In genomic region chrX:7586588-7586987, ce11 we compare ENCODE assay signal across 6 worm cellular contexts.
A peak's percentile ranks its signal among the peaks of the same experiment; 100 is the strongest.
TF ChIP-seq lines count a peak whose summit lies in the region.

No protein-coding gene starts in this region.

TF ChIP-seq in whole organism, L1 larva, 84 proteins besides CTCF, POLR2A, EP300 and RAD21:
- peak; percentile 68 for TF ChIP-seq blmp-1 (tag; optimal IDR thresholded peaks at IDR 0.05; lab: Kevin White, UChicago)
- TF ChIP-seq nhr-85 (tag; lab: Kevin White, UChicago): peak; percentile 88
- peak; percentile 23 for TF ChIP-seq snu-23 (GFP tag; optimal IDR thresholded peaks at IDR 0.05; lab: Kevin White, UChicago)
- TF ChIP-seq nhr-20 (tag; optimal IDR thresholded peaks at IDR 0.05; lab: Kevin White, UChicago): peak; percentile 54
- TF ChIP-seq nhr-47 (tag; optimal IDR thresholded peaks at IDR 0.05; lab: Kevin White, UChicago): peak; percentile 6
- TF ChIP-seq elt-3 (tag; optimal IDR thresholded peaks at IDR 0.05; lab: Kevin White, UChicago): peak in 1 of 6 experiments; percentile 12
- TF ChIP-seq nhr-76 (tag; optimal IDR thresholded peaks at IDR 0.05; lab: Kevin White, UChicago): no peak
- TF ChIP-seq skn-1 (tag; optimal IDR thresholded peaks at IDR 0.05; lab: Kevin White, UChicago): peak; percentile 2
- TF ChIP-seq unc-130 (tag; optimal IDR thresholded peaks at IDR 0.05; lab: Kevin White, UChicago): no peak
- TF ChIP-seq irx-1 (tag; optimal IDR thresholded peaks at IDR 0.05; lab: Kevin White, UChicago): no peak
- TF ChIP-seq nhr-90 (tag; optimal IDR thresholded peaks at IDR 0.05; lab: Kevin White, UChicago; ENCODE audit: poor library complexity): peak; percentile 6
- TF ChIP-seq lin-14 (GFP tag; optimal IDR thresholded peaks at IDR 0.05; lab: Kevin White, UChicago): peak; percentile 65
- no peak for TF ChIP-seq ama-1 (optimal IDR thresholded peaks at IDR 0.05; lab: Kevin White, UChicago)
- peak; percentile 39 for TF ChIP-seq mep-1 (tag; optimal IDR thresholded peaks at IDR 0.05; lab: Kevin White, UChicago)
- peak; percentile 56 for TF ChIP-seq nhr-71 (tag; optimal IDR thresholded peaks at IDR 0.05; lab: Kevin White, UChicago)

TF ChIP-seq in whole organism, L2 larva, 48 proteins besides CTCF, POLR2A, EP300 and RAD21:
- no peak for TF ChIP-seq mbf-1 (tag; optimal IDR thresholded peaks at IDR 0.05; lab: Kevin White, UChicago)
- peak; percentile 31 for TF ChIP-seq sma-3 (GFP tag; optimal IDR thresholded peaks at IDR 0.05; lab: Kevin White, UChicago)
- peak; percentile 25 for TF ChIP-seq blmp-1 (tag; optimal IDR thresholded peaks at IDR 0.05; lab: Kevin White, UChicago; ENCODE audit: insufficient read depth)
- TF ChIP-seq nhr-25 (tag; optimal IDR thresholded peaks at IDR 0.05; lab: Kevin White, UChicago): peak; percentile 40
TF ChIP-seq in whole organism, L2 larva: peak in this region for 3.

TF ChIP-seq in whole organism, L3 larva, 47 proteins besides CTCF, POLR2A, EP300 and RAD21:
- TF ChIP-seq ama-1 (optimal IDR thresholded peaks at IDR 0.05; lab: Kevin White, UChicago): peak; percentile 53
- TF ChIP-seq ceh-28 (tag; optimal IDR thresholded peaks at IDR 0.05; lab: Kevin White, UChicago): peak; percentile 32
- peak; percentile 42 for TF ChIP-seq nhr-23 (tag; optimal IDR thresholded peaks at IDR 0.05; lab: Kevin White, UChicago)
- TF ChIP-seq nhr-25 (tag; optimal IDR thresholded peaks at IDR 0.05; lab: Kevin White, UChicago): peak; percentile 47
- no peak for TF ChIP-seq hmg-11 (tag; optimal IDR thresholded peaks at IDR 0.05; lab: Kevin White, UChicago)

TF ChIP-seq in whole organism, L4 larva, 104 proteins besides CTCF, POLR2A, EP300 and RAD21:
- no peak for TF ChIP-seq dmd-6 (GFP tag; IDR thresholded peaks at IDR 0.05; lab: Robert Waterston, UW)
- TF ChIP-seq nhr-111 (GFP tag; optimal IDR thresholded peaks at IDR 0.05; lab: Kevin White, UChicago): no peak
- no peak for TF ChIP-seq zfp-3 (GFP tag; conservative IDR thresholded peaks at IDR 0.05; lab: Robert Waterston, UW)
- TF ChIP-seq unc-62 (GFP tag; optimal IDR thresholded peaks at IDR 0.05 in 1 of 2; lab: Kevin White, UChicago): peak in 1 of 2 experiments; percentile 53
- TF ChIP-seq unc-62 (tag; optimal IDR thresholded peaks at IDR 0.05; lab: Kevin White, UChicago): no peak
- TF ChIP-seq nhr-25 (tag; optimal IDR thresholded peaks at IDR 0.05; lab: Kevin White, UChicago; ENCODE audit: borderline replicate concordance, insufficient read depth): peak; percentile 88
- no peak for TF ChIP-seq zag-1 (tag; optimal IDR thresholded peaks at IDR 0.05; lab: Kevin White, UChicago)
- TF ChIP-seq hif-1 (tag; optimal IDR thresholded peaks at IDR 0.05; lab: Kevin White, UChicago): no peak
- peak; percentile 23 for TF ChIP-seq hlh-11 (tag; optimal IDR thresholded peaks at IDR 0.05; lab: Kevin White, UChicago)
- no peak for TF ChIP-seq F10B5.3 (tag; optimal IDR thresholded peaks at IDR 0.05; lab: Kevin White, UChicago)
- TF ChIP-seq set-16 (GFP tag; IDR thresholded peaks at IDR 0.05; lab: Robert Waterston, UW): peak; percentile 56
- TF ChIP-seq dpl-1 (GFP tag; optimal IDR thresholded peaks at IDR 0.05; lab: Kevin White, UChicago): no peak
- peak; percentile 12 for TF ChIP-seq mes-2 (tag; optimal IDR thresholded peaks at IDR 0.05; lab: Kevin White, UChicago; ENCODE audit: poor library complexity, severe bottlenecking)
- no peak for TF ChIP-seq spr-1 (tag; optimal IDR thresholded peaks at IDR 0.05; lab: Kevin White, UChicago)
- peak; percentile 91 for TF ChIP-seq aha-1 (tag; lab: Kevin White, UChicago)
- TF ChIP-seq nhr-10 (tag; optimal IDR thresholded peaks at IDR 0.05; lab: Kevin White, UChicago): no peak
TF ChIP-seq in whole organism, L4 larva: peak in this region for 6.

TF ChIP-seq in whole organism, late embryonic, 69 proteins besides CTCF, POLR2A, EP300 and RAD21:
- no peak for TF ChIP-seq Y22D7AL.16 (tag; optimal IDR thresholded peaks at IDR 0.05; lab: Kevin White, UChicago)
- no peak for TF ChIP-seq rnt-1 (tag; optimal IDR thresholded peaks at IDR 0.05; lab: Kevin White, UChicago)
- no peak for TF ChIP-seq pqm-1 (tag; optimal IDR thresholded peaks at IDR 0.05; lab: Kevin White, UChicago)
- no peak for TF ChIP-seq ceh-2 (tag; optimal IDR thresholded peaks at IDR 0.05; lab: Kevin White, UChicago)
- TF ChIP-seq C08G9.2 (tag; optimal IDR thresholded peaks at IDR 0.05; lab: Kevin White, UChicago): peak; percentile 29
- TF ChIP-seq nhr-11 (tag; optimal IDR thresholded peaks at IDR 0.05; lab: Kevin White, UChicago): no peak

TF ChIP-seq in whole organism, young adult, 124 proteins besides CTCF, POLR2A, EP300 and RAD21:
- TF ChIP-seq sdz-38 (tag; optimal IDR thresholded peaks at IDR 0.05; lab: Kevin White, UChicago) (no peak), hrde-1 (tag; optimal IDR thresholded peaks at IDR 0.05; lab: Kevin White, UChicago; ENCODE audit: borderline replicate concordance) (no peak), snpc-4 (GFP tag; optimal IDR thresholded peaks at IDR 0.05; lab: Kevin White, UChicago) (no peak), snpc-4 (tag; optimal IDR thresholded peaks at IDR 0.05; lab: Kevin White, UChicago) (no peak), pbrm-1 (GFP tag; IDR thresholded peaks at IDR 0.05; lab: Robert Waterston, UW) (no peak), ztf-22 (GFP tag; optimal IDR thresholded peaks at IDR 0.05; lab: Kevin White, UChicago) (no peak), atf-7 (tag; optimal IDR thresholded peaks at IDR 0.05; lab: Kevin White, UChicago) (no peak), attf-6 (GFP tag; IDR thresholded peaks at IDR 0.05; lab: Robert Waterston, UW) (no peak), zim-3 (tag; optimal IDR thresholded peaks at IDR 0.05; lab: Kevin White, UChicago) (no peak), Y56A3A.18 (GFP tag; IDR thresholded peaks at IDR 0.05; lab: Robert Waterston, UW) (no peak), ztf-26 (tag; optimal IDR thresholded peaks at IDR 0.05; lab: Kevin White, UChicago) (peak; percentile 5), zfh-2 (GFP tag; conservative IDR thresholded peaks at IDR 0.05; lab: Robert Waterston, UW) (peak; percentile 52; the same call in 1 of the 2 replicates), rec-8 (tag; optimal IDR thresholded peaks at IDR 0.05; lab: Kevin White, UChicago) (no peak), sptf-2 (GFP tag; optimal IDR thresholded peaks at IDR 0.05; lab: Kevin White, UChicago) (no peak)
TF ChIP-seq in whole organism, young adult: peak in this region for 2.
